Worm (Caenorhabditis elegans): Measurements from ENCODE around the gene Y53F4B.24.

Gene Y53F4B.24

ce11 chrII:15089896-15090230 is 44.4 kb downstream of the Y53F4B.24 start, which contains the start of gene Y53F4B.21:
Gene Y53F4B.21 (plus strand): TSS chrII:15090180.
- TF ChIP-seq unc-3 (GFP tag; conservative IDR thresholded peaks at IDR 0.05), result no peak
- TF ChIP-seq unc-3 (tag; optimal IDR thresholded peaks at IDR 0.05), result no peak
- TF ChIP-seq T23F11.4 (GFP tag; optimal IDR thresholded peaks at IDR 0.05), result no peak
- TF ChIP-seq mec-3 (tag; optimal IDR thresholded peaks at IDR 0.05; ENCODE audit: borderline replicate concordance), result no peak
- no peak for TF ChIP-seq ceh-48 (tag; optimal IDR thresholded peaks at IDR 0.05)
- no peak for TF ChIP-seq fax-1 (tag; optimal IDR thresholded peaks at IDR 0.05)
- TF ChIP-seq hlh-30 (tag; optimal IDR thresholded peaks at IDR 0.05; ENCODE audit: insufficient read depth), result no peak
- TF ChIP-seq unc-55 (GFP tag; optimal IDR thresholded peaks at IDR 0.05), result no peak
- no peak for TF ChIP-seq unc-86 (tag; optimal IDR thresholded peaks at IDR 0.05)
- TF ChIP-seq madf-2 (tag; optimal IDR thresholded peaks at IDR 0.05), result no peak
- TF ChIP-seq ceh-22 (tag; optimal IDR thresholded peaks at IDR 0.05), result no peak
- TF ChIP-seq odd-2 (tag; optimal IDR thresholded peaks at IDR 0.05), result no peak
- TF ChIP-seq che-1 (tag; optimal IDR thresholded peaks at IDR 0.05), result no peak
- TF ChIP-seq ceh-31 (tag; optimal IDR thresholded peaks at IDR 0.05), result no peak
- no peak for TF ChIP-seq pha-4 (tag; optimal IDR thresholded peaks at IDR 0.05)
- TF ChIP-seq F13H6.1 (tag; optimal IDR thresholded peaks at IDR 0.05), result no peak
- TF ChIP-seq ceh-2 (tag; optimal IDR thresholded peaks at IDR 0.05), result no peak

ce11 chrII:15089086-15089895 is 44.9 kb downstream of the Y53F4B.24 start:
- TF ChIP-seq ceh-2 (tag; optimal IDR thresholded peaks at IDR 0.05), result peak; percentile 85
- no peak for TF ChIP-seq K02D7.2 (tag; optimal IDR thresholded peaks at IDR 0.05)
- peak; percentile 91 for TF ChIP-seq ceh-31 (tag; optimal IDR thresholded peaks at IDR 0.05)
- TF ChIP-seq C08G9.2 (tag; optimal IDR thresholded peaks at IDR 0.05), result peak; percentile 87
- TF ChIP-seq lim-6 (tag; optimal IDR thresholded peaks at IDR 0.05), result peak; percentile 53
- no peak for TF ChIP-seq pha-4 (tag; optimal IDR thresholded peaks at IDR 0.05)
- TF ChIP-seq ceh-19 (GFP tag; optimal IDR thresholded peaks at IDR 0.05), result no peak
- peak; percentile 21 for TF ChIP-seq ceh-34 (tag; optimal IDR thresholded peaks at IDR 0.05)
- TF ChIP-seq elt-2 (tag; optimal IDR thresholded peaks at IDR 0.05), result peak; percentile 57
- peak; percentile 62 for TF ChIP-seq ref-2 (tag; optimal IDR thresholded peaks at IDR 0.05)
- peak; percentile 10 for TF ChIP-seq ceh-14 (tag; optimal IDR thresholded peaks at IDR 0.05)
- TF ChIP-seq hlh-8 (tag; optimal IDR thresholded peaks at IDR 0.05), result peak; percentile 58
- TF ChIP-seq fkh-6 (tag; optimal IDR thresholded peaks at IDR 0.05), result peak; percentile 56
- no peak for TF ChIP-seq ceh-18 (tag; optimal IDR thresholded peaks at IDR 0.05)
- peak; percentile 62 for TF ChIP-seq mec-3 (tag; optimal IDR thresholded peaks at IDR 0.05; ENCODE audit: borderline replicate concordance)
- TF ChIP-seq tbx-2 (tag; optimal IDR thresholded peaks at IDR 0.05), result peak; percentile 68
- peak; percentile 43 for TF ChIP-seq rnt-1 (tag; optimal IDR thresholded peaks at IDR 0.05)
- peak; percentile 34 for TF ChIP-seq fax-1 (tag; optimal IDR thresholded peaks at IDR 0.05)
- TF ChIP-seq sdc-2 (tag; optimal IDR thresholded peaks at IDR 0.05), result peak; percentile 56
- TF ChIP-seq ets-4 (tag; optimal IDR thresholded peaks at IDR 0.05), result peak; percentile 86
- TF ChIP-seq unc-42 (tag; optimal IDR thresholded peaks at IDR 0.05), result peak; percentile 52
- no peak for TF ChIP-seq hlh-15 (tag; optimal IDR thresholded peaks at IDR 0.05)
- peak; percentile 84 for TF ChIP-seq tbx-7 (tag; optimal IDR thresholded peaks at IDR 0.05)
- peak; percentile 73 for TF ChIP-seq zip-5 (tag; optimal IDR thresholded peaks at IDR 0.05)
- TF ChIP-seq lin-11 (tag; optimal IDR thresholded peaks at IDR 0.05), result no peak

- TF ChIP-seq lim-6 (tag; optimal IDR thresholded peaks at IDR 0.05), result no peak
- no peak for TF ChIP-seq ahr-1 (tag; optimal IDR thresholded peaks at IDR 0.05)
- no peak for TF ChIP-seq ceh-45 (GFP tag; IDR thresholded peaks at IDR 0.05)
- TF ChIP-seq rnt-1 (tag; optimal IDR thresholded peaks at IDR 0.05), result no peak
- no peak for TF ChIP-seq nhr-11 (tag; optimal IDR thresholded peaks at IDR 0.05)
- no peak for TF ChIP-seq C38D4.7 (GFP tag; optimal IDR thresholded peaks at IDR 0.05)
- TF ChIP-seq ceh-48 (tag; optimal IDR thresholded peaks at IDR 0.05), result no peak
- TF ChIP-seq pha-4 (tag; optimal IDR thresholded peaks at IDR 0.05), result no peak
- TF ChIP-seq ceh-6 (GFP tag; optimal IDR thresholded peaks at IDR 0.05), result no peak
- no peak for TF ChIP-seq npax-4 (tag; optimal IDR thresholded peaks at IDR 0.05)
- no peak for TF ChIP-seq gmeb-2 (tag; optimal IDR thresholded peaks at IDR 0.05)
- no peak for TF ChIP-seq unc-86 (tag; optimal IDR thresholded peaks at IDR 0.05)
- TF ChIP-seq ttx-3 (tag; optimal IDR thresholded peaks at IDR 0.05), result no peak
- no peak for TF ChIP-seq F13H6.1 (tag; optimal IDR thresholded peaks at IDR 0.05)
- TF ChIP-seq hlh-30 (tag; optimal IDR thresholded peaks at IDR 0.05; ENCODE audit: insufficient read depth), result no peak
- no peak for TF ChIP-seq hlh-13 (GFP tag; optimal IDR thresholded peaks at IDR 0.05)
- no peak for TF ChIP-seq nhr-232 (tag; optimal IDR thresholded peaks at IDR 0.05)
Observed at ce11 chrII:15084170-15084569, 50.1 kb downstream of the Y53F4B.24 start, which contains the start of gene Y53F4B.20. Gene Y53F4B.20 (plus strand): TSS chrII:15084470.

All from whole organism, late embryonic.